Fruit fly (Drosophila melanogaster) whole organism, wandering third instar larva: ENCODE data around the gene CG46468.

Experiments
- Dfd ChIP-seq: fragments of >200 bp; optimal IDR thresholded peaks from 2 replicates; lab custom pipeline; 2017; ENCODE audit warnings: missing biosample characterization, missing genetic modification characterization
- GATAd ChIP-seq: sonication (Bioruptor generic); optimal IDR thresholded peaks from 2 replicates; lab custom pipeline; 2016; ENCODE audit warnings: missing biosample characterization, missing genetic modification characterization
- dsf ChIP-seq: sonication (Bioruptor generic); optimal IDR thresholded peaks from 2 replicates; lab custom pipeline; 2016; ENCODE audit warnings: missing biosample characterization, missing genetic modification characterization, borderline replicate concordance
- h ChIP-seq: fragments of 200-800 bp; sonication (Bioruptor generic); optimal IDR thresholded peaks from 3 replicates; lab custom pipeline; 2016; ENCODE audit warnings: missing biosample characterization, mild to moderate bottlenecking, missing genetic modification characterization
- lola ChIP-seq: fragments of >200 bp; optimal IDR thresholded peaks from 2 replicates; lab custom pipeline; 2017; ENCODE audit warnings: missing biosample characterization, missing genetic modification characterization
- pan ChIP-seq: fragments of >200 bp; optimal IDR thresholded peaks from 2 replicates; lab custom pipeline; 2017
- psq ChIP-seq: fragments of 200-800 bp; sonication (Bioruptor generic); optimal IDR thresholded peaks from 3 replicates; lab custom pipeline; 2017; ENCODE audit warnings: missing biosample characterization, mild to moderate bottlenecking, missing genetic modification characterization, moderate library complexity
- sv ChIP-seq: fragments of 200-800 bp; sonication (Bioruptor generic); optimal IDR thresholded peaks from 3 replicates; lab custom pipeline; 2016; ENCODE audit warnings: missing biosample characterization, missing genetic modification characterization
- usp ChIP-seq: fragments of >200 bp; optimal IDR thresholded peaks from 2 replicates; lab custom pipeline; 2017; ENCODE audit warnings: missing biosample characterization, missing genetic modification characterization

DNA sequence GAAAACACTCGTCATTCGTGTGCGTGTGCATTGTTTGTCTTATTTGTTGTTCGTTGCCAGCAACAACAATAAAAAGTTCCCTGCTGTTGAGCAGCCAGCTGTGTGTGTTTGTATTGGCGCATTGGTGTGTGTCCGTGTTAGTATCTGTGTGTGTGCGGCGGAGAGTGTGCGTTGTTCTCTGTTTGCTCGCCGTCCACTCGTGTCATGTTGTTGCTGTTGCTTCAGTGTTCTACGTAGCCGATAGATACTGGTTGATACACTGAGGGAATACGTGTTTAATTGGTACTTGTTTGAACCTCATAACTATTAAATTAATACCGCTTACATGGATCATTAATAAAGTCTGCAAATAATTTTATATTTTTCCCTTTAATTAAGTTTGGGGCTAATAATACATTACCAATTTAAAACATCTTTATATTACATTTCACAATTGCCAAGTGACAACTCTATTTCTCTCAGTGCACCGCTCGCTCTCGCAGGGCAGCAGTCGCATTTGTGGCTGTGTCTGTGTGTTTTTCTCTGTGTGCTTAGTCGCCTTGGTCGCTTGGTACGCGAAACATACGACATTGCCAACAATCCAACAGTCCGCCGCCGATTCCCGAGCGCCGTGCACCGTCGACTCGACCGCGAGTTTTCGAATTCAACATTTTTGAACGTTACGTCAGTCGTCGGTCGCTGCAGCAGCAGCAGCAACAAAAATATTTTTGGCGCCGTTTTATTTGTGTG lies 3.3 kb upstream of the CG46468 start, which contains the start of gene brwl:
- TF ChIP-seq psq, result peak; percentile 97
- no peak for TF ChIP-seq lola
- peak; percentile 99 for TF ChIP-seq h (GFP tag; lab: Kevin White, UChicago)
- TF ChIP-seq GATAd (GFP tag; lab: Kevin White, UChicago), result peak; percentile 92
- TF ChIP-seq sv, result peak; percentile 97
- no peak for TF ChIP-seq usp (GFP tag; lab: Kevin White, UChicago)
- TF ChIP-seq pan, result no peak
- peak; percentile 91 for TF ChIP-seq Dfd
- peak; percentile 90 for TF ChIP-seq dsf (GFP tag; lab: Kevin White, UChicago)
